Worm (Caenorhabditis elegans) whole organism, L2 larva: ENCODE results near the gene K08E7.5.

ENCODE experiments used
- C34F6.9 ChIP-seq: fragments of 150-350 bp; optimal IDR thresholded peaks from 2 replicates; lab custom pipeline; 2014; ENCODE audit warnings: missing biosample characterization, missing genetic modification characterization
- F13H6.1 ChIP-seq: sonication (generic microtip); optimal IDR thresholded peaks from 2 replicates; lab custom pipeline; 2016; ENCODE audit warnings: missing genetic modification characterization, missing compliant biosample characterization
- ZK546.5 ChIP-seq: sonication (generic microtip); optimal IDR thresholded peaks from 2 replicates; lab custom pipeline; 2017; ENCODE audit warnings: missing biosample characterization, missing genetic modification characterization
- ama-1 ChIP-seq: fragments of 150-350 bp; optimal IDR thresholded peaks from 2 replicates; lab custom pipeline; 2018; ENCODE audit warnings: inconsistent platforms
- ceh-16 ChIP-seq: fragments of 150-350 bp; optimal IDR thresholded peaks from 2 replicates; lab custom pipeline; 2014; ENCODE audit warnings: missing biosample characterization, missing genetic modification characterization
- ceh-82 ChIP-seq: fragments of 150-350 bp; optimal IDR thresholded peaks from 2 replicates; lab custom pipeline; 2014; ENCODE audit warnings: missing biosample characterization, missing genetic modification characterization
- crh-2 ChIP-seq: sonication (generic microtip); optimal IDR thresholded peaks from 2 replicates; lab custom pipeline; 2017; ENCODE audit warnings: missing biosample characterization, missing genetic modification characterization
- egl-27 ChIP-seq: sonication (generic microtip); optimal IDR thresholded peaks from 3 replicates; lab custom pipeline; 2017; ENCODE audit warnings: missing biosample characterization, missing genetic modification reagents, missing genetic modification characterization
- elt-1 ChIP-seq: fragments of 150-350 bp; optimal IDR thresholded peaks from 2 replicates; lab custom pipeline; 2014; ENCODE audit warnings: missing biosample characterization, missing genetic modification characterization
- elt-3 ChIP-seq: sonication (generic microtip); optimal IDR thresholded peaks from 2 replicates; lab custom pipeline; 2017; ENCODE audit warnings: missing biosample characterization, missing genetic modification characterization
- fos-1 ChIP-seq: fragments of 150-350 bp; optimal IDR thresholded peaks from 2 replicates; lab custom pipeline; 2014; ENCODE audit warnings: missing biosample characterization, missing genetic modification characterization
- gmeb-1 ChIP-seq: fragments of 150-350 bp; optimal IDR thresholded peaks from 2 replicates; lab custom pipeline; 2014; ENCODE audit warnings: missing biosample characterization, missing genetic modification characterization
- lin-11 ChIP-seq: fragments of 150-350 bp; sonication (generic microtip); optimal IDR thresholded peaks from 2 replicates; lab custom pipeline; 2014; ENCODE audit warnings: missing biosample characterization, missing genetic modification characterization, inconsistent platforms, mixed read lengths
- lin-39 ChIP-seq: fragments of 150-350 bp; optimal IDR thresholded peaks from 2 replicates; lab custom pipeline; 2014; ENCODE audit warnings: missing biosample characterization, missing genetic modification reagents, missing genetic modification characterization
- lsy-2 ChIP-seq, 2 experiments: fragments of 150-350 bp in 1 of 2; sonication (generic microtip) in 1 of 2; optimal IDR thresholded peaks; 2 replicates each; lab custom pipeline; 2014 to 2017; ENCODE audit warnings: missing biosample characterization in 2 of 2, missing genetic modification characterization in 2 of 2
- mab-5 ChIP-seq: fragments of 150-350 bp; optimal IDR thresholded peaks from 2 replicates; lab custom pipeline; 2014; ENCODE audit warnings: missing biosample characterization, missing genetic modification characterization
- mbf-1 ChIP-seq: sonication (generic microtip); optimal IDR thresholded peaks from 2 replicates; lab custom pipeline; 2017; ENCODE audit warnings: missing biosample characterization, missing genetic modification characterization
- nhr-10 ChIP-seq: sonication (generic microtip); optimal IDR thresholded peaks from 2 replicates; lab custom pipeline; 2017; ENCODE audit warnings: missing biosample characterization, missing genetic modification characterization
- nhr-12 ChIP-seq: fragments of 150-350 bp; optimal IDR thresholded peaks from 2 replicates; lab custom pipeline; 2014; ENCODE audit warnings: missing biosample characterization, missing genetic modification characterization
- nhr-129 ChIP-seq: fragments of 150-350 bp; optimal IDR thresholded peaks from 2 replicates; lab custom pipeline; 2014; ENCODE audit warnings: missing biosample characterization, missing genetic modification characterization
- nhr-21 ChIP-seq: fragments of 150-350 bp; optimal IDR thresholded peaks from 2 replicates; lab custom pipeline; 2014; ENCODE audit warnings: missing biosample characterization, missing genetic modification characterization
- nhr-23 ChIP-seq: fragments of 150-350 bp; optimal IDR thresholded peaks from 2 replicates; lab custom pipeline; 2014; ENCODE audit warnings: missing biosample characterization, missing genetic modification reagents, missing genetic modification characterization
- nhr-237 ChIP-seq: fragments of 150-350 bp; optimal IDR thresholded peaks from 2 replicates; lab custom pipeline; 2014; ENCODE audit warnings: missing biosample characterization, missing genetic modification characterization
- nhr-25 ChIP-seq: fragments of 150-350 bp; sonication (generic microtip); optimal IDR thresholded peaks from 3 replicates; lab custom pipeline; 2014; ENCODE audit warnings: missing biosample characterization, missing genetic modification characterization
- nhr-6 ChIP-seq: fragments of 150-350 bp; optimal IDR thresholded peaks from 2 replicates; lab custom pipeline; 2014; ENCODE audit warnings: missing biosample characterization, missing genetic modification characterization
- sem-4 ChIP-seq: fragments of 150-350 bp; optimal IDR thresholded peaks from 2 replicates; lab custom pipeline; 2014; ENCODE audit warnings: missing biosample characterization, missing genetic modification reagents, missing genetic modification characterization
- skn-1 ChIP-seq: sonication (generic microtip); optimal IDR thresholded peaks from 2 replicates; lab custom pipeline; 2017; ENCODE audit warnings: missing biosample characterization, missing genetic modification characterization
- sma-9 ChIP-seq, 2 experiments: fragments of 150-350 bp in 1 of 2; sonication (generic microtip) in 1 of 2; optimal IDR thresholded peaks; 2 replicates each; lab custom pipeline; 2014 to 2016; ENCODE audit warnings: missing genetic modification characterization in 2 of 2, mild to moderate bottlenecking in 1 of 2, missing biosample characterization in 1 of 2, missing compliant biosample characterization in 1 of 2, missing genetic modification reagents in 1 of 2, moderate library complexity in 1 of 2
- unc-39 ChIP-seq: fragments of 150-350 bp; optimal IDR thresholded peaks from 2 replicates; lab custom pipeline; 2014; ENCODE audit warnings: missing biosample characterization, missing genetic modification characterization
- unc-55 ChIP-seq: fragments of 150-350 bp; sonication (generic microtip); optimal IDR thresholded peaks from 3 replicates; lab custom pipeline; 2014; ENCODE audit warnings: missing biosample characterization, missing genetic modification reagents, missing genetic modification characterization
- unc-62 ChIP-seq: fragments of 150-350 bp; optimal IDR thresholded peaks from 2 replicates; lab custom pipeline; 2014; ENCODE audit warnings: missing biosample characterization, missing genetic modification reagents, missing genetic modification characterization
- zag-1 ChIP-seq: fragments of 150-350 bp; optimal IDR thresholded peaks from 2 replicates; lab custom pipeline; 2014; ENCODE audit warnings: missing biosample characterization, missing genetic modification characterization
- ztf-1 ChIP-seq: fragments of 200-800 bp; sonication (Bioruptor generic); conservative IDR thresholded peaks from 2 replicates; pipeline ENCODE4 v1.3.6; 2022; ENCODE audit warnings: missing genetic modification characterization, missing compliant biosample characterization
- ztf-4 ChIP-seq: fragments of 150-350 bp; optimal IDR thresholded peaks from 2 replicates; lab custom pipeline; 2014; ENCODE audit warnings: missing biosample characterization, missing genetic modification characterization

Gene K08E7.5

DNA sequence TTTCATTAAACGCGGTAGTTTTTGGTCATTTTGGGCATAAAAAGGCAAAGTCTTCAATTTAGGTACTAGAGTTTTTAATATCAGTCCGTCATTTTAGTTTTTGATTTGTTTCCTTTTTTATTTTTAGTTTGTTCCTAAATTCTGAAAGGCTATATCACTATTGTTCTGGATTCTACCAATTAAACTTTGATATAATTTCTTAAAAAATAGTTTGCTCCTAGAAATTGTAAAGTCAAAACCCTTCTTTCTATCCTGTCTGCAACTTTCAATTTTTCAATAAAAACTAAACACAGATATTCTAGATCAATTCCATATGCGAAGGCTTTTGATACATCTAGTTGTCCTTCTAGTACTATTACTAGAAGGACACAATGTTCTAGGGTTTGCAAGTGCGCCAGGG is at the start of gene K08E7.5:
TSS of gene K08E7.5 (plus strand) at position 301 of the 400 bp plus-strand sequence.
- no peak for TF ChIP-seq nhr-25 (tag; lab: Kevin White, UChicago)
- no peak for TF ChIP-seq unc-55
- no peak for TF ChIP-seq egl-27 (tag; lab: Kevin White, UChicago)
- no peak for TF ChIP-seq sma-9 (GFP tag; optimal IDR thresholded peaks at IDR 0.05; lab: Kevin White, UChicago)
- no peak for TF ChIP-seq sma-9 (tag; optimal IDR thresholded peaks at IDR 0.05; lab: Kevin White, UChicago)
- no peak for TF ChIP-seq ZK546.5 (tag; lab: Kevin White, UChicago)
- TF ChIP-seq, all 48 proteins: peak for 0

DNA sequence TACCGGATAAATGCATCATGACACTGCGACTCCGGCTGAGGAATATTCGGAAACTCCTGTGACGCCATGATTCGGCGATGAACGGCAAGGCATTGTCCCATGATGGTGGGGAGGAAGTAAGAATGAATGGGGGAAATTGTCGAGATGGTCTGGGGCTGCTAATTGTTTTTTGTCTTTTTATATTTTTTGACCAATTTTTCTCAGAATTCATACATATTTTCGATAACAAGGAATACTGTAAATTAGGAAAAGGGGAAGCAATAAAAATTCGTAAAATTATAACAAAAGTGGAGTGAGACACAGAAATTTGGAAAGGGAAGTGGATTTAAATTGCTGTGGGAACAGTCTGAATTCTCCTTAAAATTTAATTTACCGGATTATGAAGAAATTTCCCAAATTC is 47.8 kb upstream of the K08E7.5 start, which contains the start of gene eak-4:
TSS of gene eak-4 (minus strand) at position 101 of the 400 bp plus-strand sequence.
- TF ChIP-seq mbf-1 (tag; lab: Kevin White, UChicago), result no peak
- no peak for TF ChIP-seq lin-39

DNA sequence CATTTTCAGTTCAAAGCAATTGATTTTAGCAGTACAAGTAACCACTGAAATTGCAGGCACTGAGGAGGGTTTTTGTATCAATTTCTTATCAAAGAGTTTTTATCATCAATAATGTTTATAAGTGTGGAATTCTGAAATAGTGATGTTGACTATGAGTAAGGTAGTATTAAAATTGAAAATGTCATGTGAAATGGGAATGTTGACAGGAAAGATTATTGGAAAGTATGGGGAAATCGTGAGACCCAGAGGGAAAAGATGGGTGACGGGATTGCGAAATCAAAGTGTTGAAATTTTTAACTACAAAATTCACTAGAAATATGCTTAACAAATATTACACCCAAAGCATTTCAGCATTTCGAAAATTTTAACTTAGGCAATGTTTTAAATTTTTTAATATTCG is 46.0 kb upstream of the K08E7.5 start, which contains the start of gene F53B2.8:
TSS of gene F53B2.8 (minus strand) at position 180 of the 400 bp plus-strand sequence.
- TF ChIP-seq fos-1 (tag; lab: Kevin White, UChicago), result peak; percentile 97
- peak; percentile 90 for TF ChIP-seq nhr-129
- TF ChIP-seq sma-9 (GFP tag; optimal IDR thresholded peaks at IDR 0.05; lab: Kevin White, UChicago), result peak; percentile 57
- no peak for TF ChIP-seq sma-9 (tag; optimal IDR thresholded peaks at IDR 0.05; lab: Kevin White, UChicago)
- TF ChIP-seq crh-2 (tag; lab: Kevin White, UChicago), result peak; percentile 75
- TF ChIP-seq nhr-12 (tag; lab: Kevin White, UChicago), result no peak
- no peak for TF ChIP-seq nhr-237
- TF ChIP-seq ceh-16 (tag; lab: Kevin White, UChicago), result no peak
- TF ChIP-seq ama-1 (lab: Kevin White, UChicago), result peak; percentile 11
- TF ChIP-seq F13H6.1 (tag; lab: Kevin White, UChicago), result peak; percentile 0
- TF ChIP-seq elt-3, result no peak
- TF ChIP-seq nhr-10 (tag; lab: Kevin White, UChicago), result peak; percentile 9
- TF ChIP-seq lsy-2 (tag; optimal IDR thresholded peaks at IDR 0.05; lab: Kevin White, UChicago), result peak in 1 of 2 experiments; percentile 34
- TF ChIP-seq egl-27 (tag; lab: Kevin White, UChicago), result no peak
- peak; percentile 22 for TF ChIP-seq C34F6.9 (tag; lab: Kevin White, UChicago)
- TF ChIP-seq gmeb-1 (tag; lab: Kevin White, UChicago), result peak; percentile 71
- TF ChIP-seq unc-55, result no peak
- peak; percentile 19 for TF ChIP-seq skn-1 (tag; lab: Kevin White, UChicago)
- no peak for TF ChIP-seq unc-62 (GFP tag; lab: Kevin White, UChicago)

DNA sequence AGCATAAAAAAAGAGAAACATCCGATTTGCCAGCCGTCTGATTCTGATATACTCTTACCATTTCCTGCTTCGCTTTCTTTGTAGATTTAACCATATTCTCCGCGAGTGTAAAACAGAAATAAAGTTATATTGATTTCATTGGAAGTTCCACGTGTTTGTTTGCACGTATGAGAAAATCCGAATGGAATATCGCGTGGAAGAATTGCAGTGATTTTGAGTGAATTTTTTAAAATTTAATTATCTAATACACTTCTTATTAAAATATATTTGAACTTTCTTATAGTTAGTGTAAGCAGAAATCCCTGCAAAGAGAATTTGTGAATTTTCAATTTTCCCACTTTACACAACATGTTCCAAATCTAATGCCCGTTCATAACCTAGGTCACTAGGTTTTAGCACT is 42.1 kb upstream of the K08E7.5 start, which contains the start of gene F53B2.5:
TSS of gene F53B2.5 (minus strand) at position 101 of the 400 bp plus-strand sequence.
- TF ChIP-seq nhr-23 (tag; lab: Kevin White, UChicago), result no peak
- TF ChIP-seq sem-4 (tag; lab: Kevin White, UChicago), result no peak
- TF ChIP-seq mab-5 (tag; lab: Kevin White, UChicago), result no peak
- no peak for TF ChIP-seq ztf-4 (tag; lab: Kevin White, UChicago)
- TF ChIP-seq nhr-6, result no peak
- no peak for TF ChIP-seq unc-39 (tag; lab: Kevin White, UChicago)
- TF ChIP-seq mbf-1 (tag; lab: Kevin White, UChicago), result no peak
- TF ChIP-seq crh-2 (tag; lab: Kevin White, UChicago), result no peak
- TF ChIP-seq unc-55, result no peak
- no peak for TF ChIP-seq zag-1
- no peak for TF ChIP-seq egl-27 (tag; lab: Kevin White, UChicago)
- TF ChIP-seq ama-1 (lab: Kevin White, UChicago), result no peak
- TF ChIP-seq, all 48 proteins: peak for 0

DNA sequence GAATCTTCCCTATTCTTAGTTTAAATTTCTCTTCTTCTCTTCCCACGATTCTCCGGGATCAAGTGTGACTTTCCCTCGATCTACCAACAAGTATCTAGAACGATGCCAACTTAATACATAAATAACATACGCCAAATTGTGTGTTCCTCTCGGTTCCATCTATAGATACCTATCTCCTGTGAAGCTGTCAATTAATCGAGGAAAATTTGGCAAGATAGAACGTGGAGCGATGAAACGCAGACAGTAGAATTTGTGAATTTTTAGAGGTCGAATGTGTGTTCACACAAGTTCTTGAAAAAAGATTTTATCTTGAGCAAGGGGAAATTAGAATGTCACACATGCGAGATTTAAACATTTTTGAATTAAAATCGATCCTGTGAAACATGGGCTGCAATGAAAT is 41.7 kb upstream of the K08E7.5 start:
- TF ChIP-seq gmeb-1 (tag; lab: Kevin White, UChicago) (no peak), lin-39 (no peak), ceh-16 (tag; lab: Kevin White, UChicago) (peak; percentile 89), nhr-23 (tag; lab: Kevin White, UChicago) (no peak), elt-1 (tag; lab: Kevin White, UChicago) (peak; percentile 71), ZK546.5 (tag; lab: Kevin White, UChicago) (no peak), nhr-25 (tag; lab: Kevin White, UChicago) (peak; percentile 3), lsy-2 (tag; optimal IDR thresholded peaks at IDR 0.05; lab: Kevin White, UChicago) (no peak), nhr-21 (tag; lab: Kevin White, UChicago) (no peak), zag-1 (no peak), unc-62 (GFP tag; lab: Kevin White, UChicago) (no peak), C34F6.9 (tag; lab: Kevin White, UChicago) (no peak), mbf-1 (tag; lab: Kevin White, UChicago) (no peak), sem-4 (tag; lab: Kevin White, UChicago) (no peak), ceh-82 (tag; lab: Kevin White, UChicago) (no peak), ztf-1 (no peak), elt-3 (no peak), lin-11 (tag; lab: Kevin White, UChicago) (no peak)
